Worm (Caenorhabditis elegans) whole organism, early embryonic: ENCODE measurements around the gene R07D5.2.

Experiments used
- F13C5.2 ChIP-seq: sonication (generic microtip); optimal IDR thresholded peaks from 2 replicates; lab custom pipeline; 2017; ENCODE audit warnings: mild to moderate bottlenecking, missing genetic modification characterization, inconsistent platforms, missing compliant biosample characterization
- ama-1 ChIP-seq: fragments of 150-350 bp; optimal IDR thresholded peaks from 2 replicates; lab custom pipeline; 2014
- ceh-13 ChIP-seq: fragments of 200-800 bp; sonication (Bioruptor generic); optimal IDR thresholded peaks from 2 replicates; lab custom pipeline; 2018; ENCODE audit warnings: mild to moderate bottlenecking, missing genetic modification characterization, missing compliant biosample characterization
- ceh-36 ChIP-seq: sonication (generic microtip); optimal IDR thresholded peaks from 2 replicates; lab custom pipeline; 2016; ENCODE audit warnings: missing genetic modification characterization, inconsistent platforms, missing compliant biosample characterization
- ets-7 ChIP-seq: sonication (generic microtip); optimal IDR thresholded peaks from 2 replicates; lab custom pipeline; 2016; ENCODE audit warnings: missing genotype, missing genetic modification characterization, missing compliant biosample characterization
- scrt-1 ChIP-seq: fragments of 200-800 bp; sonication (Bioruptor generic); IDR thresholded peaks from 2 replicates; pipeline ENCODE4 v1.3.6; 2022; ENCODE audit warnings: missing genetic modification characterization, missing compliant biosample characterization
- tra-4 ChIP-seq: sonication (generic microtip); optimal IDR thresholded peaks from 2 replicates; lab custom pipeline; 2017; ENCODE audit warnings: missing genetic modification characterization, missing compliant biosample characterization

DNA sequence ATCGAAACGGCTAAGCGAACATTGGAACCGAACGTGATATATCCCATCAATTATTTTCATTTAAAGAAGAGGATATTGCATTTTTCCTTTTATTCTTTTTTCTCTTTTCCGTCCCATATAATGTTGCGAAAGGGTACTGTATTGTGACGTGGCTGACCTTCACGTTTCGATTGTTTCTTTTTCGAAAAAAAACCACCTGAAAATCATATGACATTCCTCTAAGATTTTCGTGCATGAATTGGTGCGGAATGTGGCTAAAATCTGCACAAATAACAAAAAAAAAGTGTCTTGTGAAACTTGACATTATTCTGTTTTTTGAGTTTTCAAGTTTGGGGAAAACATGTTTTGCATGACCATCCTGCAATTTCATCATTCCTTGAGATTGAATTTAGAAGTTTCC lies 38.1 kb downstream of the R07D5.2 start:
- TF ChIP-seq ceh-13 (GFP tag; lab: Kevin White, UChicago) (no peak), ama-1 (no peak), ceh-36 (tag; lab: Kevin White, UChicago) (no peak), scrt-1 (no peak), F13C5.2 (tag; lab: Kevin White, UChicago) (no peak), ets-7 (no peak), tra-4 (tag; lab: Kevin White, UChicago) (no peak)
